Worm (Caenorhabditis elegans) whole organism, L3 larva: ENCODE measurements around the gene txt-1.

Experiments
- aly-2 ChIP-seq: fragments of 150-350 bp; optimal IDR thresholded peaks from 2 replicates; lab custom pipeline; 2014; ENCODE audit warnings: missing biosample characterization, missing genetic modification characterization
- ama-1 ChIP-seq: fragments of 150-350 bp; optimal IDR thresholded peaks from 2 replicates; lab custom pipeline; 2018
- ceh-28 ChIP-seq: fragments of 150-350 bp; optimal IDR thresholded peaks from 2 replicates; lab custom pipeline; 2014; ENCODE audit warnings: missing biosample characterization, missing genetic modification reagents, missing genetic modification characterization
- ceh-82 ChIP-seq: fragments of 150-350 bp; optimal IDR thresholded peaks from 2 replicates; lab custom pipeline; 2014; ENCODE audit warnings: missing biosample characterization, missing genetic modification characterization
- ceh-9 ChIP-seq: sonication (generic microtip); optimal IDR thresholded peaks from 2 replicates; lab custom pipeline; 2018; ENCODE audit warnings: missing biosample characterization, missing genetic modification characterization
- egl-27 ChIP-seq: sonication (generic microtip); optimal IDR thresholded peaks from 4 replicates; lab custom pipeline; 2017; ENCODE audit warnings: missing biosample characterization, missing genetic modification reagents, missing genetic modification characterization
- egl-5 ChIP-seq: fragments of 150-350 bp; optimal IDR thresholded peaks from 2 replicates; lab custom pipeline; 2017; ENCODE audit warnings: missing biosample characterization, missing genetic modification reagents, missing genetic modification characterization, inconsistent platforms
- elt-1 ChIP-seq: fragments of 150-350 bp; optimal IDR thresholded peaks from 2 replicates; lab custom pipeline; 2014; ENCODE audit warnings: missing biosample characterization, missing genetic modification characterization
- elt-2 ChIP-seq: sonication (generic microtip); optimal IDR thresholded peaks from 2 replicates; lab custom pipeline; 2016; ENCODE audit warnings: missing genetic modification reagents, mild to moderate bottlenecking, missing genetic modification characterization, missing compliant biosample characterization
- elt-3 ChIP-seq, 3 experiments: fragments of 150-350 bp in 1 of 3; sonication (generic microtip) in 2 of 3; optimal IDR thresholded peaks; 2 replicates in 2 of 3; 4 replicates in 1 of 3; lab custom pipeline; 2014 to 2017; ENCODE audit warnings: missing biosample characterization in 3 of 3, missing genetic modification characterization in 3 of 3
- fkh-2 ChIP-seq: fragments of 150-350 bp; optimal IDR thresholded peaks from 2 replicates; lab custom pipeline; 2014; ENCODE audit warnings: missing biosample characterization, missing genetic modification reagents, missing genetic modification characterization
- hmg-11 ChIP-seq: sonication (generic microtip); optimal IDR thresholded peaks from 2 replicates; lab custom pipeline; 2016; ENCODE audit warnings: missing genetic modification characterization, missing compliant biosample characterization
- jun-1 ChIP-seq: fragments of 150-350 bp; optimal IDR thresholded peaks from 2 replicates; lab custom pipeline; 2014; ENCODE audit warnings: missing biosample characterization, missing genetic modification reagents, missing genetic modification characterization
- lin-15B ChIP-seq: fragments of 150-350 bp; optimal IDR thresholded peaks from 2 replicates; lab custom pipeline; 2014; ENCODE audit warnings: missing biosample characterization, missing genetic modification characterization
- lin-39 ChIP-seq: fragments of 150-350 bp; optimal IDR thresholded peaks from 2 replicates; lab custom pipeline; 2018; ENCODE audit warnings: missing biosample characterization, missing genetic modification reagents, missing genetic modification characterization
- lsy-12 ChIP-seq: sonication (generic microtip); optimal IDR thresholded peaks from 2 replicates; lab custom pipeline; 2016; ENCODE audit warnings: mild to moderate bottlenecking, missing genetic modification characterization, missing compliant biosample characterization
- mdl-1 ChIP-seq: fragments of 150-350 bp; optimal IDR thresholded peaks from 2 replicates; lab custom pipeline; 2014; ENCODE audit warnings: missing biosample characterization, missing genetic modification characterization
- mml-1 ChIP-seq: fragments of 150-350 bp; sonication (generic microtip); optimal IDR thresholded peaks from 3 replicates; lab custom pipeline; 2014; ENCODE audit warnings: missing biosample characterization, missing genetic modification characterization
- nfya-1 ChIP-seq: sonication (generic microtip); optimal IDR thresholded peaks from 2 replicates; lab custom pipeline; 2017; ENCODE audit warnings: missing genetic modification characterization, mild to moderate bottlenecking, missing compliant biosample characterization, antibody characterized with exemption, moderate library complexity; ENCODE audit not compliant: insufficient read depth
- nhr-11 ChIP-seq: fragments of 150-350 bp; optimal IDR thresholded peaks from 2 replicates; lab custom pipeline; 2014; ENCODE audit warnings: missing biosample characterization, missing genetic modification characterization
- nhr-23 ChIP-seq: fragments of 150-350 bp; optimal IDR thresholded peaks from 2 replicates; lab custom pipeline; 2014; ENCODE audit warnings: missing biosample characterization, missing genetic modification reagents, missing genetic modification characterization
- nhr-237 ChIP-seq: fragments of 150-350 bp; optimal IDR thresholded peaks from 2 replicates; lab custom pipeline; 2014; ENCODE audit warnings: missing biosample characterization, missing genetic modification characterization
- nhr-25 ChIP-seq: sonication (generic microtip); optimal IDR thresholded peaks from 2 replicates; lab custom pipeline; 2017; ENCODE audit warnings: missing biosample characterization, missing genetic modification characterization
- nhr-43 ChIP-seq: sonication (generic microtip); optimal IDR thresholded peaks from 2 replicates; lab custom pipeline; 2016; ENCODE audit warnings: mild to moderate bottlenecking, missing genetic modification characterization, missing compliant biosample characterization; ENCODE audit not compliant: poor library complexity, severe bottlenecking
- nhr-76 ChIP-seq: fragments of 150-350 bp; sonication (generic microtip); optimal IDR thresholded peaks from 5 replicates; lab custom pipeline; 2014; ENCODE audit warnings: missing biosample characterization, missing genetic modification characterization
- nhr-77 ChIP-seq: fragments of 150-350 bp; optimal IDR thresholded peaks from 2 replicates; lab custom pipeline; 2014; ENCODE audit warnings: missing biosample characterization, missing genetic modification characterization
- pha-4 ChIP-seq: fragments of 150-350 bp; optimal IDR thresholded peaks from 2 replicates; lab custom pipeline; 2014; ENCODE audit warnings: missing biosample characterization, missing genetic modification reagents, missing genetic modification characterization
- pqm-1 ChIP-seq: fragments of 150-350 bp; optimal IDR thresholded peaks from 2 replicates; lab custom pipeline; 2017; ENCODE audit warnings: missing biosample characterization, missing genetic modification characterization, inconsistent platforms
- sea-2 ChIP-seq: fragments of 150-350 bp; sonication (generic microtip); optimal IDR thresholded peaks from 4 replicates; lab custom pipeline; 2014; ENCODE audit warnings: missing biosample characterization, missing genetic modification reagents, missing genetic modification characterization
- skn-1 ChIP-seq: fragments of 150-350 bp; optimal IDR thresholded peaks from 2 replicates; lab custom pipeline; 2014; ENCODE audit warnings: missing biosample characterization, missing genetic modification characterization
- snpc-4 ChIP-seq: fragments of 150-350 bp; optimal IDR thresholded peaks from 2 replicates; lab custom pipeline; 2014; ENCODE audit warnings: missing biosample characterization, missing genetic modification characterization
- tbx-2 ChIP-seq: sonication (generic microtip); optimal IDR thresholded peaks from 2 replicates; lab custom pipeline; 2016; ENCODE audit warnings: mild to moderate bottlenecking, missing genetic modification characterization, missing compliant biosample characterization
- unc-39 ChIP-seq: sonication (generic microtip); optimal IDR thresholded peaks from 4 replicates; lab custom pipeline; 2017; ENCODE audit warnings: missing biosample characterization, missing genetic modification characterization
- unc-62 ChIP-seq: fragments of 150-350 bp; sonication (generic microtip); optimal IDR thresholded peaks from 4 replicates; lab custom pipeline; 2014; ENCODE audit warnings: missing biosample characterization, missing genetic modification reagents, missing genetic modification characterization
- zag-1 ChIP-seq: fragments of 150-350 bp; optimal IDR thresholded peaks from 2 replicates; lab custom pipeline; 2014; ENCODE audit warnings: missing biosample characterization, missing genetic modification characterization
- ztf-11 ChIP-seq: fragments of 150-350 bp; optimal IDR thresholded peaks from 2 replicates; lab custom pipeline; 2014; ENCODE audit warnings: missing biosample characterization, missing genetic modification characterization
- ztf-4 ChIP-seq: fragments of 150-350 bp; optimal IDR thresholded peaks from 2 replicates; lab custom pipeline; 2014; ENCODE audit warnings: missing biosample characterization, missing genetic modification characterization

txt-1 gene

ce11 chrII:105889-106288, at the start of gene txt-1:
TSS of gene txt-1 (plus strand) at chrII:106189.
- TF ChIP-seq elt-3 (tag; optimal IDR thresholded peaks at IDR 0.05; lab: Kevin White, UChicago) (no peak), sea-2 (GFP tag; lab: Kevin White, UChicago) (no peak), ceh-82 (tag; lab: Kevin White, UChicago) (no peak), pha-4 (tag; lab: Kevin White, UChicago) (no peak), unc-62 (no peak), nhr-77 (tag; lab: Kevin White, UChicago) (no peak), aly-2 (tag; lab: Kevin White, UChicago) (no peak), pqm-1 (tag; lab: Kevin White, UChicago) (no peak), lsy-12 (tag; lab: Kevin White, UChicago) (no peak), unc-39 (tag; lab: Kevin White, UChicago) (no peak), lin-39 (tag; lab: Kevin White, UChicago) (no peak), tbx-2 (tag; lab: Kevin White, UChicago) (no peak), zag-1 (tag; lab: Kevin White, UChicago) (no peak), fkh-2 (no peak), nfya-1 (tag; lab: Kevin White, UChicago) (no peak), egl-27 (no peak)
- TF ChIP-seq, all 47 proteins: peak for 0

DNA sequence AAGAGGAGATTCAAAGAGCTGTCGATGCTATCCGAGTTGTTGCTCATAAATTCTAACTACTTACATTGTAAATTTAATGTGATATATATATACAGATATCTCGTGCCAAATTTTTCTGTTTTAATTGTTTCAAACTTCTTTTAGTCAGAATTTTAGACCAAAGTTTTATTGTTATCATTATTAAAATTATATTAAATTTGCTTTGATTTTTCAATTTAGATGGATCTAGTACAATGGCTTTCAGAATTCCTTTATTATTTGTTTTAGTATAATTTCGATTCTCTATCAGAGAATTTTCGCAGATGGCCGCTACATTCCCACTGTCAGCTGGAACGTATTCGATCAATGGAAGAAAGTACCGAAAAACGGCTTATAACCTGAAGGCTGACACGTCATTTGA, 48.6 kb upstream of the txt-1 start, which contains the start of gene ascc-1:
ascc-1 (plus strand) TSS at position 301 of the 400 bp plus-strand sequence.
- no peak for TF ChIP-seq elt-2 (tag; lab: Kevin White, UChicago)
- TF ChIP-seq jun-1 (tag; lab: Kevin White, UChicago): no peak
- TF ChIP-seq ama-1 (lab: Kevin White, UChicago): no peak
- TF ChIP-seq ceh-28: no peak
- TF ChIP-seq nhr-237 (tag; lab: Kevin White, UChicago): no peak
- TF ChIP-seq mml-1 (tag; lab: Kevin White, UChicago): no peak
- no peak for TF ChIP-seq elt-3 (tag; optimal IDR thresholded peaks at IDR 0.05; lab: Kevin White, UChicago)
- TF ChIP-seq elt-1 (tag; lab: Kevin White, UChicago): no peak
- no peak for TF ChIP-seq pha-4 (tag; lab: Kevin White, UChicago)
- TF ChIP-seq snpc-4 (tag; lab: Kevin White, UChicago): no peak
- TF ChIP-seq lin-39 (tag; lab: Kevin White, UChicago): no peak
- no peak for TF ChIP-seq aly-2 (tag; lab: Kevin White, UChicago)
- no peak for TF ChIP-seq hmg-11 (tag; lab: Kevin White, UChicago)
- no peak for TF ChIP-seq nhr-76 (tag; lab: Kevin White, UChicago)
- TF ChIP-seq zag-1 (tag; lab: Kevin White, UChicago): no peak
- TF ChIP-seq mdl-1 (tag; lab: Kevin White, UChicago): no peak

DNA sequence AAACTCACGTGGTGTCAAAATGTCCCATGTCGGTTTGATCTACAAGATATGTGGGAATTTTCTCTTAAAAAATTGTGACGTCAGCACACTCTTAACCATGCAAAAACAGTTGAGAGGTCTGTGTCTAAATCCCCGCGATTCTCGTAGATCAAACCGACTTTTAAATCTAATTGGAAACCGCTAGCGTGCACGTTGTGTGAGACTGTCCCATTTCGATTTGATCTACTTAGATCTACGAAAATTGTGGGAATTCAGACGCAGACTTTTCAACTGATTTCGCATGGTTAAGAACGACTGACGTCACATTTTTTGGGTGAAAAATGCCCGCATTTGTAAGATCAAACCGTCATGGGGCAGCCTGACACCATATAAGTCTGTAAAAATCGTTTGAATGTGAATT, 48.1 kb upstream of the txt-1 start:
- no peak for TF ChIP-seq skn-1
- no peak for TF ChIP-seq ztf-11 (tag; lab: Kevin White, UChicago)
- no peak for TF ChIP-seq mdl-1 (tag; lab: Kevin White, UChicago)
- no peak for TF ChIP-seq pqm-1 (tag; lab: Kevin White, UChicago)
- no peak for TF ChIP-seq mml-1 (tag; lab: Kevin White, UChicago)
- TF ChIP-seq nfya-1 (tag; lab: Kevin White, UChicago): no peak
- no peak for TF ChIP-seq lin-15B (tag; lab: Kevin White, UChicago)
- TF ChIP-seq nhr-237 (tag; lab: Kevin White, UChicago): no peak
- no peak for TF ChIP-seq nhr-11 (tag; lab: Kevin White, UChicago)
- no peak for TF ChIP-seq tbx-2 (tag; lab: Kevin White, UChicago)
- no peak for TF ChIP-seq ztf-4 (tag; lab: Kevin White, UChicago)
- TF ChIP-seq snpc-4 (tag; lab: Kevin White, UChicago): no peak
- no peak for TF ChIP-seq nhr-43 (tag; lab: Kevin White, UChicago)
- no peak for TF ChIP-seq egl-5 (tag; lab: Kevin White, UChicago)
- TF ChIP-seq ceh-9: no peak

DNA sequence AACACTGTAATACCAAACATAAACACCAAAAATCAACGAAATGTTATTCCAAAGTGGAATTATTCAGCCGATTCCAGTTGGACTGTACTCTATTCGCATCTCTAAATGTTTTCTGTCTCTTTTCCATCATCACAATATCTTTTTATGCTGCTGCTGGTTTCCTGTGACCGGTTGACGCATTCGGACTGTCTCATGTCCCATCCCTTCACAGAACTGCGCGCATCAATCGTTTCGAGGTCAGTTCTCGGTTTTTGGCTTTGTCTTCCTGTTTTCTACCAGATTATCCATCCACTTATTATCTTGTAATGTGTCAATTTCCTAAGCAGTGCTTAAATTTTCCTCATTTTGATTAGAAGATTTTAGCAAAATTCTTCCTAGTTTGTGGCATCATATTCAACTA, 45.9 kb upstream of the txt-1 start:
- TF ChIP-seq nhr-25 (tag; lab: Kevin White, UChicago) (peak; percentile 78), skn-1 (no peak), nhr-23 (tag; lab: Kevin White, UChicago) (peak; percentile 57)
